Fruit fly (Drosophila melanogaster) whole organism, embryonic: ENCODE data around the gene Cyp313a1.
A peak's percentile ranks its signal among the peaks of the same experiment; 100 is the strongest.

ENCODE experiments used
- Ada2b ChIP-seq: fragments of 200-800 bp; sonication (Bioruptor generic); IDR thresholded peaks from 2 replicates; pipeline ENCODE4 v1.3.6; 2022; ENCODE audit warnings: missing biosample characterization, missing genetic modification characterization
- Atf3 ChIP-seq: fragments of 200-800 bp; sonication (Bioruptor generic); optimal IDR thresholded peaks from 3 replicates; lab custom pipeline; 2016; ENCODE audit warnings: missing biosample characterization, missing genetic modification characterization
- C15 ChIP-seq: fragments of 200-800 bp; sonication (Bioruptor generic); IDR thresholded peaks from 3 replicates; pipeline ENCODE4 v1.3.6; 2022; ENCODE audit warnings: missing biosample characterization, missing genetic modification characterization
- CG10431 ChIP-seq: fragments of 200-800 bp; sonication (Bioruptor generic); optimal IDR thresholded peaks from 3 replicates; lab custom pipeline; 2018; ENCODE audit warnings: missing biosample characterization, mild to moderate bottlenecking, missing genetic modification characterization
- CG10543 ChIP-seq: fragments of 200-800 bp; sonication (Bioruptor generic); optimal IDR thresholded peaks from 3 replicates; lab custom pipeline; 2017; ENCODE audit warnings: missing biosample characterization, mild to moderate bottlenecking, missing genetic modification characterization, moderate library complexity
- CG12104 ChIP-seq: fragments of 200-800 bp; sonication (Bioruptor generic); optimal IDR thresholded peaks from 3 replicates; lab custom pipeline; 2016; ENCODE audit warnings: missing biosample characterization, missing genetic modification characterization
- CG12744 ChIP-seq: fragments of 200-800 bp; sonication (Bioruptor generic); optimal IDR thresholded peaks from 2 replicates; lab custom pipeline; 2016; ENCODE audit warnings: missing biosample characterization, missing genetic modification characterization
- CG15073 ChIP-seq: fragments of 200-800 bp; sonication (Bioruptor generic); optimal IDR thresholded peaks from 2 replicates; lab custom pipeline; 2016; ENCODE audit warnings: missing biosample characterization, missing genetic modification characterization
- CG1529 ChIP-seq: fragments of 200-800 bp; sonication (Bioruptor generic); optimal IDR thresholded peaks from 3 replicates; lab custom pipeline; 2018; ENCODE audit warnings: missing biosample characterization, missing genetic modification characterization
- CG15601 ChIP-seq: fragments of 200-800 bp; sonication (Bioruptor generic); optimal IDR thresholded peaks from 3 replicates; lab custom pipeline; 2019; ENCODE audit warnings: missing biosample characterization, mild to moderate bottlenecking, missing genetic modification characterization, moderate library complexity
- CG15696 ChIP-seq: fragments of 200-800 bp; sonication (Bioruptor generic); optimal IDR thresholded peaks from 2 replicates; lab custom pipeline; 2019; ENCODE audit warnings: missing biosample characterization, mild to moderate bottlenecking, missing genetic modification characterization, moderate library complexity
- CG31441 ChIP-seq: fragments of 200-800 bp; sonication (Bioruptor generic); IDR thresholded peaks from 2 replicates; pipeline ENCODE4 v1.3.6; 2022; ENCODE audit warnings: missing biosample characterization, missing genetic modification characterization
- CG4617 ChIP-seq: fragments of 200-800 bp; sonication (Bioruptor generic); optimal IDR thresholded peaks from 3 replicates; lab custom pipeline; 2016; ENCODE audit warnings: missing biosample characterization, missing genetic modification characterization, borderline replicate concordance
- CG4730 ChIP-seq: fragments of 200-800 bp; sonication (Bioruptor generic); IDR thresholded peaks from 2 replicates; pipeline ENCODE4 v1.3.6; 2022; ENCODE audit warnings: missing biosample characterization, missing genetic modification characterization
- CG4854 ChIP-seq: fragments of 200-800 bp; sonication (Bioruptor generic); optimal IDR thresholded peaks from 2 replicates; lab custom pipeline; 2016; ENCODE audit warnings: missing biosample characterization, missing genetic modification characterization, inconsistent platforms
- CG6254 ChIP-seq: fragments of 200-800 bp; sonication (Bioruptor generic); optimal IDR thresholded peaks from 3 replicates; lab custom pipeline; 2017; ENCODE audit warnings: mild to moderate bottlenecking, missing biosample characterization, missing genetic modification reagents, missing genetic modification characterization
- CG6689 ChIP-seq: fragments of 200-800 bp; sonication (Bioruptor generic); IDR thresholded peaks from 2 replicates; pipeline ENCODE4 v1.3.6; 2022; ENCODE audit warnings: missing biosample characterization, missing genetic modification characterization
- CG7271 ChIP-seq: fragments of 200-800 bp; sonication (Bioruptor generic); optimal IDR thresholded peaks from 2 replicates; lab custom pipeline; 2018; ENCODE audit warnings: missing biosample characterization, mild to moderate bottlenecking, missing genetic modification characterization, moderate library complexity
- CTCF ChIP-seq: fragments of 200-800 bp; sonication (Bioruptor generic); optimal IDR thresholded peaks from 2 replicates; lab custom pipeline; 2017; ENCODE audit warnings: missing biosample characterization, mild to moderate bottlenecking, missing genetic modification characterization, moderate library complexity
- Dad ChIP-seq: fragments of 200-800 bp; sonication (Bioruptor generic); optimal IDR thresholded peaks from 3 replicates; lab custom pipeline; 2016; ENCODE audit warnings: missing biosample characterization, missing genetic modification characterization
- Doc2 ChIP-seq: fragments of 200-800 bp; sonication (Bioruptor generic); IDR thresholded peaks from 2 replicates; pipeline ENCODE4 v1.3.6; 2022; ENCODE audit warnings: missing biosample characterization, missing genetic modification characterization
- Elba2 ChIP-seq: fragments of 200-800 bp; sonication (Bioruptor generic); optimal IDR thresholded peaks from 3 replicates; lab custom pipeline; 2016; ENCODE audit warnings: missing biosample characterization, missing genetic modification characterization
- Fer1 ChIP-seq: fragments of 200-800 bp; sonication (Bioruptor generic); optimal IDR thresholded peaks from 2 replicates; lab custom pipeline; 2017; ENCODE audit warnings: missing biosample characterization, mild to moderate bottlenecking, missing genetic modification characterization
- Fer3 ChIP-seq: fragments of 200-800 bp; sonication (Bioruptor generic); optimal IDR thresholded peaks from 2 replicates; lab custom pipeline; 2018; ENCODE audit warnings: missing biosample characterization, mild to moderate bottlenecking, missing genetic modification characterization, moderate library complexity
- Hand ChIP-seq: fragments of 200-800 bp; sonication (Bioruptor generic); optimal IDR thresholded peaks from 2 replicates; lab custom pipeline; 2017; ENCODE audit warnings: mild to moderate bottlenecking, missing biosample characterization, missing genetic modification reagents, missing genetic modification characterization
- Hmr ChIP-seq: fragments of 200-800 bp; sonication (Bioruptor generic); optimal IDR thresholded peaks from 3 replicates; lab custom pipeline; 2017; ENCODE audit warnings: mild to moderate bottlenecking, missing biosample characterization, missing genetic modification reagents, missing genetic modification characterization
- Lhr ChIP-seq: fragments of 200-800 bp; sonication (Bioruptor generic); optimal IDR thresholded peaks from 3 replicates; lab custom pipeline; 2017; ENCODE audit warnings: mild to moderate bottlenecking, missing biosample characterization, missing genetic modification reagents, missing genetic modification characterization
- Lim3 ChIP-seq: fragments of 200-800 bp; sonication (Bioruptor generic); IDR thresholded peaks from 2 replicates; pipeline ENCODE4 v1.3.6; 2022; ENCODE audit warnings: missing biosample characterization, missing genetic modification characterization
- Neu2 ChIP-seq: fragments of 200-800 bp; sonication (Bioruptor generic); optimal IDR thresholded peaks from 3 replicates; lab custom pipeline; 2016; ENCODE audit warnings: missing biosample characterization, missing genetic modification characterization, borderline replicate concordance
- Optix ChIP-seq: fragments of 200-800 bp; sonication (Bioruptor generic); IDR thresholded peaks from 3 replicates; pipeline ENCODE4 v1.3.6; 2022; ENCODE audit warnings: missing biosample characterization, missing genetic modification characterization
- Xbp1 ChIP-seq: fragments of 200-800 bp; sonication (Bioruptor generic); optimal IDR thresholded peaks from 3 replicates; lab custom pipeline; 2016; ENCODE audit warnings: missing biosample characterization, mild to moderate bottlenecking, missing genetic modification characterization
- YL-1 ChIP-seq: fragments of 200-800 bp; sonication (Bioruptor generic); optimal IDR thresholded peaks from 3 replicates; lab custom pipeline; 2017; ENCODE audit warnings: missing biosample characterization, mild to moderate bottlenecking, missing genetic modification characterization
- ap ChIP-seq: fragments of 200-800 bp; sonication (Bioruptor generic); IDR thresholded peaks from 2 replicates; pipeline ENCODE4 v1.3.6; 2022; ENCODE audit warnings: missing biosample characterization, missing genetic modification characterization
- bab2 ChIP-seq: fragments of 200-800 bp; sonication (Bioruptor generic); optimal IDR thresholded peaks from 2 replicates; lab custom pipeline; 2016; ENCODE audit warnings: missing biosample characterization, missing genetic modification characterization
- disco-r ChIP-seq: fragments of 200-800 bp; sonication (Bioruptor generic); optimal IDR thresholded peaks from 2 replicates; lab custom pipeline; 2016; ENCODE audit warnings: missing biosample characterization, missing genetic modification characterization
- dm ChIP-seq: fragments of 200-800 bp; sonication (Bioruptor generic); optimal IDR thresholded peaks from 3 replicates; lab custom pipeline; 2016; ENCODE audit warnings: missing biosample characterization, missing genetic modification characterization
- fd3F ChIP-seq: fragments of 200-800 bp; sonication (Bioruptor generic); optimal IDR thresholded peaks from 2 replicates; lab custom pipeline; 2018; ENCODE audit warnings: missing biosample characterization, mild to moderate bottlenecking, missing genetic modification characterization, moderate library complexity
- ftz-f1 ChIP-seq: fragments of 200-800 bp; sonication (Bioruptor generic); optimal IDR thresholded peaks from 2 replicates; lab custom pipeline; 2016; ENCODE audit warnings: missing biosample characterization, missing genetic modification characterization
- gt ChIP-seq: fragments of 200-800 bp; sonication (Bioruptor generic); IDR thresholded peaks from 2 replicates; pipeline ENCODE4 v1.3.6; 2022; ENCODE audit warnings: missing biosample characterization, missing genetic modification characterization
- hb ChIP-seq: fragments of 200-800 bp; sonication (Bioruptor generic); IDR thresholded peaks from 3 replicates; pipeline ENCODE4 v1.3.6; 2022; ENCODE audit warnings: missing biosample characterization, missing genetic modification characterization; ENCODE audit not compliant: partially characterized antibody
- lola ChIP-seq, 3 experiments: fragments of >200 bp in 2 of 3; fragments of 200-800 bp in 1 of 3; sonication (Bioruptor generic) in 1 of 3; optimal IDR thresholded peaks; 2 replicates each; lab custom pipeline; 2017 to 2019; ENCODE audit warnings: missing biosample characterization in 3 of 3, missing genetic modification characterization in 3 of 3, mild to moderate bottlenecking in 1 of 3, moderate library complexity in 1 of 3
- nom ChIP-seq: fragments of 200-800 bp; sonication (Bioruptor generic); optimal IDR thresholded peaks from 2 replicates; lab custom pipeline; 2017; ENCODE audit warnings: missing biosample characterization, missing genetic modification characterization, mild to moderate bottlenecking, moderate library complexity, missing genetic modification reagents
- p53 ChIP-seq: fragments of 200-800 bp; sonication (Bioruptor generic); optimal IDR thresholded peaks from 2 replicates; lab custom pipeline; 2016; ENCODE audit warnings: missing biosample characterization, missing genetic modification characterization
- pho ChIP-seq: fragments of 200-800 bp; sonication (Bioruptor generic); optimal IDR thresholded peaks from 2 replicates; lab custom pipeline; 2016; ENCODE audit warnings: missing biosample characterization, missing genetic modification characterization
- pita ChIP-seq: fragments of 200-800 bp; sonication (Bioruptor generic); optimal IDR thresholded peaks from 2 replicates; lab custom pipeline; 2017; ENCODE audit warnings: missing biosample characterization, mild to moderate bottlenecking, missing genetic modification characterization
- row ChIP-seq: fragments of 200-800 bp; sonication (Bioruptor generic); IDR thresholded peaks from 3 replicates; pipeline ENCODE4 v1.3.6; 2022; ENCODE audit warnings: missing biosample characterization, missing genetic modification characterization
- seq ChIP-seq: fragments of 200-800 bp; sonication (Bioruptor generic); IDR thresholded peaks from 2 replicates; pipeline ENCODE4 v1.3.6; 2022; ENCODE audit warnings: missing biosample characterization, missing genetic modification characterization
- stc ChIP-seq: fragments of 200-800 bp; sonication (Bioruptor generic); IDR thresholded peaks from 2 replicates; pipeline ENCODE4 v1.3.6; 2022; ENCODE audit warnings: missing biosample characterization, missing genetic modification characterization
- tup ChIP-seq: fragments of 200-800 bp; sonication (Bioruptor generic); optimal IDR thresholded peaks from 2 replicates; lab custom pipeline; 2016; ENCODE audit warnings: missing biosample characterization, mild to moderate bottlenecking, missing genetic modification characterization, moderate library complexity
- tx ChIP-seq: fragments of 200-800 bp; sonication (Bioruptor generic); optimal IDR thresholded peaks from 2 replicates; lab custom pipeline; 2016; ENCODE audit warnings: missing biosample characterization, missing genetic modification characterization
- z ChIP-seq: fragments of 200-800 bp; sonication (Bioruptor generic); IDR thresholded peaks from 3 replicates; pipeline ENCODE4 v1.3.6; 2022; ENCODE audit warnings: missing biosample characterization, missing genetic modification characterization

Gene Cyp313a1

dm6 chr3R:14558383-14558883 is 37.6 kb downstream of the Cyp313a1 start (continued):
- TF ChIP-seq CG6689 (GFP tag; lab: Robert Waterston, UW), result peak; percentile 85
- TF ChIP-seq Dad (GFP tag; lab: Kevin White, UChicago), result peak; percentile 87
- TF ChIP-seq pita, result no peak
- TF ChIP-seq CG4617 (GFP tag; lab: Kevin White, UChicago), result peak; percentile 59
- TF ChIP-seq seq (GFP tag; lab: Robert Waterston, UW), result peak; percentile 89
- TF ChIP-seq CTCF, result peak; percentile 42
- TF ChIP-seq ap (GFP tag; lab: Robert Waterston, UW), result peak; percentile 66; the same call in 1 of the 2 replicates
- TF ChIP-seq p53 (GFP tag; lab: Kevin White, UChicago), result peak; percentile 67
- TF ChIP-seq Xbp1 (GFP tag; lab: Kevin White, UChicago), result peak; percentile 90
- peak; percentile 86 for TF ChIP-seq disco-r (GFP tag; lab: Kevin White, UChicago)
- TF ChIP-seq CG4854 (GFP tag; lab: Kevin White, UChicago), result peak; percentile 84
- peak; percentile 97 for TF ChIP-seq Fer1 (GFP tag; lab: Kevin White, UChicago)
- no peak for TF ChIP-seq CG15073 (GFP tag; lab: Kevin White, UChicago)
- peak; percentile 56; the same call in 1 of the 2 replicates for TF ChIP-seq gt (GFP tag; lab: Robert Waterston, UW)
- TF ChIP-seq YL-1 (GFP tag; lab: Kevin White, UChicago), result peak; percentile 48
- peak; percentile 96 for TF ChIP-seq CG31441 (GFP tag; lab: Robert Waterston, UW)
- peak; percentile 58 for TF ChIP-seq Lhr (GFP tag; lab: Kevin White, UChicago)
- peak; percentile 71 for TF ChIP-seq CG10431
- TF ChIP-seq stc (GFP tag; lab: Robert Waterston, UW), result peak; percentile 89
- no peak for TF ChIP-seq nom (GFP tag; lab: Kevin White, UChicago)
- peak; percentile 77 for TF ChIP-seq tup (GFP tag; lab: Kevin White, UChicago)
- peak; percentile 91 for TF ChIP-seq CG12104
- TF ChIP-seq CG4730 (GFP tag; lab: Robert Waterston, UW), result peak; percentile 78
- TF ChIP-seq CG7271 (tag; lab: Kevin White, UChicago), result no peak
- TF ChIP-seq Doc2 (GFP tag; lab: Robert Waterston, UW), result peak; percentile 64; the same call in 1 of the 2 replicates
- TF ChIP-seq fd3F (GFP tag; lab: Kevin White, UChicago), result peak; percentile 88
- peak; percentile 75 for TF ChIP-seq bab2 (GFP tag; lab: Kevin White, UChicago)
- peak; percentile 95 for TF ChIP-seq Hmr (GFP tag; lab: Kevin White, UChicago)
- TF ChIP-seq CG1529 (GFP tag; lab: Kevin White, UChicago), result peak; percentile 88
- no peak; the same call in 2 of the 3 replicates for TF ChIP-seq Optix
- TF ChIP-seq Ada2b (GFP tag; lab: Robert Waterston, UW), result peak; percentile 88
- no peak for TF ChIP-seq Elba2 (GFP tag; lab: Kevin White, UChicago)
- peak; percentile 93 for TF ChIP-seq ftz-f1 (GFP tag; lab: Kevin White, UChicago)
- no peak for TF ChIP-seq hb (GFP tag; lab: Robert Waterston, UW)
- TF ChIP-seq Hand (GFP tag; lab: Kevin White, UChicago), result peak; percentile 91
- peak; percentile 91 for TF ChIP-seq Fer3
- TF ChIP-seq Atf3, result peak; percentile 69
- peak; percentile 93 for TF ChIP-seq pho (GFP tag; lab: Kevin White, UChicago)
- TF ChIP-seq CG15696 (tag; lab: Kevin White, UChicago), result peak; percentile 55
- peak; percentile 64 for TF ChIP-seq Lim3 (GFP tag; lab: Robert Waterston, UW)
- peak in 1 of 3 experiments; percentile 65 for TF ChIP-seq lola (GFP tag; optimal IDR thresholded peaks at IDR 0.05; lab: Kevin White, UChicago)
- TF ChIP-seq z (GFP tag; lab: Robert Waterston, UW), result 0 out of 3 replicates have a peak, but pooled peaks have one; percentile 41
- TF ChIP-seq CG10543, result peak; percentile 93
- TF ChIP-seq dm, result peak; percentile 79
- TF ChIP-seq row, result peak; percentile 90
- TF ChIP-seq CG6254 (GFP tag; lab: Kevin White, UChicago), result peak; percentile 85
- TF ChIP-seq C15, result peak; percentile 63; the same call in 2 of the 3 replicates
- peak; percentile 88 for TF ChIP-seq CG12744 (GFP tag; lab: Kevin White, UChicago)
- peak; percentile 81 for TF ChIP-seq CG15601
- TF ChIP-seq tx, result peak; percentile 87
- peak; percentile 30 for TF ChIP-seq Neu2 (GFP tag; lab: Kevin White, UChicago)
